Fruit fly (Drosophila melanogaster): ENCODE measurements around the gene Atxn7.

Atxn7 gene

DNA sequence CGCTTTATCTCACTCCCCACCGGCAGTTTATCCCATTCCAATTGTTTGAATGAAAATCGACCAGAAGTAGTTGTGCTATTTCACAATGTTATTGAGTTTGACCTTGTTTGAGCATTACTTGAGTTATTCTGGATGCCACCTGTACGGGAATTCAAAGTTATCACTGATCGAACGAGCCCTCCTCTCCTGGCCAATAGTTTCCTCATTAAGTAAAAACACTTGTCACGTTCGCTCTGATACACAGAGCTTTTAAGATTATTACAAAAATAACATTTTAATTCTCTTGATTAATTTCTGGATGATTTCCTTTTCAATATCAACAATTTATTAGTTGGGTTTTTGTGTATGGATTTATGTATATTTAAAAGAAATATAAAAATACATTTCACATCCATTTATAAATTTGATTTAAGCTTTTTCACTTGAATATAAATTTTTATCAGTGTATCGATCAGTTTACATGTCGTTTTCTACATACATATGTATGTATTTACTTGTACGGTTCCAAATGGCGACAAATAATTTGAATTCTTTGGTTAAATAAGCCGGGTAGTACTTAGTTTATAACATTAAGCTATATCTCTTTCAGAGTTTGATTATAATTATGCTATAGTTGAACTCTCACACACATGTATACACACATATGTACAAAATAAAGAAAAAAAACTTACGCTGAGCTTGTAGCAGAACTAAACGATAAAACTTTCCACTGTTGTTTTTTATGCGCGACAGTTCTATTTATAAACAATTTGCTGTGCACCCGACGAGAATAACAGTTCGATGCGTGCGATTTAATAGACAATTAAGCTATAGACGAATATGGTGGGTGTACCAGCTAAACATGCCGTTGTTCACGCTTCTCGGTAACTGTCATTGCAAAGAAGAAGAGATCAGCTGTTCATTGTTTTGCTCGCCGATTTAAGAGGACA, 1.6 kb upstream of the Atxn7 start, which contains the start of the genes CG3609 and CG15390 (continued):
- TF ChIP-seq luna (GFP tag; optimal IDR thresholded peaks at IDR 0.05), result peak; percentile 81
- TF ChIP-seq CG15073 (GFP tag; optimal IDR thresholded peaks at IDR 0.05), result no peak
- peak; percentile 52 for TF ChIP-seq CG14710 (tag; optimal IDR thresholded peaks at IDR 0.05)
- peak; percentile 1 for TF ChIP-seq CG10654 (GFP tag; optimal IDR thresholded peaks at IDR 0.05)
- TF ChIP-seq tna (GFP tag; IDR thresholded peaks at IDR 0.05; ENCODE audit: partially characterized antibody), result no peak
- TF ChIP-seq org-1 (GFP tag; optimal IDR thresholded peaks at IDR 0.05), result peak; percentile 59
- TF ChIP-seq CG12659 (GFP tag; optimal IDR thresholded peaks at IDR 0.05), result peak; percentile 75
- TF ChIP-seq Hr51 (GFP tag; optimal IDR thresholded peaks at IDR 0.05), result peak; percentile 81 to 92
- TF ChIP-seq odd (GFP tag; optimal IDR thresholded peaks at IDR 0.05), result peak; percentile 3
- no peak for TF ChIP-seq Gsc (GFP tag; IDR thresholded peaks at IDR 0.05)
- peak; percentile 51; the same call in 1 of the 2 replicates for TF ChIP-seq gsb (GFP tag; IDR thresholded peaks at IDR 0.05)
- peak; percentile 59 for TF ChIP-seq Nf-YA (GFP tag; IDR thresholded peaks at IDR 0.05)
- peak; percentile 64 for TF ChIP-seq CG2712 (tag; optimal IDR thresholded peaks at IDR 0.05)
- TF ChIP-seq ash1 (GFP tag; optimal IDR thresholded peaks at IDR 0.05), result peak; percentile 86
- TF ChIP-seq Fer3 (tag; optimal IDR thresholded peaks at IDR 0.05), result peak; percentile 72
- no peak for TF ChIP-seq CG9797 (GFP tag; optimal IDR thresholded peaks at IDR 0.05)
- peak; percentile 9 for TF ChIP-seq salm (tag; optimal IDR thresholded peaks at IDR 0.05)
- peak; percentile 50 for TF ChIP-seq Hmx (GFP tag; optimal IDR thresholded peaks at IDR 0.05)
- TF ChIP-seq shn (GFP tag; optimal IDR thresholded peaks at IDR 0.05), result peak; percentile 92
- peak; percentile 78 for TF ChIP-seq CG8290 (GFP tag; optimal IDR thresholded peaks at IDR 0.05)
- TF ChIP-seq CG8290 (tag; optimal IDR thresholded peaks at IDR 0.05), result peak; percentile 8 to 99
- TF ChIP-seq Jarid2 (GFP tag; optimal IDR thresholded peaks at IDR 0.05), result no peak
- peak; percentile 56 for TF ChIP-seq CG2875 (GFP tag; optimal IDR thresholded peaks at IDR 0.05)
- TF ChIP-seq sima (GFP tag; optimal IDR thresholded peaks at IDR 0.05), result peak; percentile 3
- peak; percentile 77 for TF ChIP-seq btn (GFP tag; optimal IDR thresholded peaks at IDR 0.05)
- peak; percentile 78 for TF ChIP-seq CG1792 (GFP tag; optimal IDR thresholded peaks at IDR 0.05)
- TF ChIP-seq schlank (tag; optimal IDR thresholded peaks at IDR 0.05), result peak; percentile 92
- TF ChIP-seq zfh1 (GFP tag; IDR thresholded peaks at IDR 0.05), result peak; percentile 92
- peak; percentile 94 for TF ChIP-seq vvl (GFP tag; IDR thresholded peaks at IDR 0.05)
- TF ChIP-seq CG15601 (tag; optimal IDR thresholded peaks at IDR 0.05), result peak; percentile 22
- peak; percentile 52; the same call in 1 of the 2 replicates for TF ChIP-seq Adf1 (GFP tag; IDR thresholded peaks at IDR 0.05)
- TF ChIP-seq inv (GFP tag; IDR thresholded peaks at IDR 0.05; ENCODE audit: partially characterized antibody), result no peak
- peak; percentile 71 for TF ChIP-seq Ptx1 (GFP tag; IDR thresholded peaks at IDR 0.05)
- TF ChIP-seq H15 (GFP tag; IDR thresholded peaks at IDR 0.05), result peak; percentile 74; the same call in 2 of the 3 replicates
- no peak for TF ChIP-seq Doc2 (GFP tag; IDR thresholded peaks at IDR 0.05)
- TF ChIP-seq CG1529 (GFP tag; optimal IDR thresholded peaks at IDR 0.05), result peak; percentile 23
- TF ChIP-seq CG2129 (GFP tag; IDR thresholded peaks at IDR 0.05; ENCODE audit: partially characterized antibody), result no peak
- TF ChIP-seq pfk (GFP tag; optimal IDR thresholded peaks at IDR 0.05), result peak; percentile 41
- no peak for TF ChIP-seq klu (GFP tag; IDR thresholded peaks at IDR 0.05)
- TF ChIP-seq repo (GFP tag; optimal IDR thresholded peaks at IDR 0.05), result peak; percentile 74
- TF ChIP-seq p53 (GFP tag; optimal IDR thresholded peaks at IDR 0.05), result peak; percentile 58
- TF ChIP-seq Ravus (GFP tag; IDR thresholded peaks at IDR 0.05), result no peak; the same call in 1 of the 2 replicates
- peak; percentile 79 for TF ChIP-seq en (GFP tag; optimal IDR thresholded peaks at IDR 0.05)
- TF ChIP-seq CG16815 (GFP tag; optimal IDR thresholded peaks at IDR 0.05), result peak; percentile 48
- no peak for TF ChIP-seq CG4328 (GFP tag; optimal IDR thresholded peaks at IDR 0.05)
- peak; percentile 16 for TF ChIP-seq run (tag; optimal IDR thresholded peaks at IDR 0.05)
- peak; percentile 17; the same call in 1 of the 2 replicates for TF ChIP-seq Bgb (GFP tag; IDR thresholded peaks at IDR 0.05; ENCODE audit: partially characterized antibody)
- TF ChIP-seq Taf1 (GFP tag; IDR thresholded peaks at IDR 0.05), result peak; percentile 47
- TF ChIP-seq CG6272 (GFP tag; IDR thresholded peaks at IDR 0.05), result peak; percentile 84

Measured in whole organism, embryonic.